Worm (Caenorhabditis elegans): Measurements from ENCODE around the gene F55G11.8.

- TF ChIP-seq him-1 (tag; optimal IDR thresholded peaks at IDR 0.05) (no peak), dao-5 (tag; optimal IDR thresholded peaks at IDR 0.05) (no peak)
Measured at ce11 chrIV:12962564-12962963, at the start of gene F55G11.8.
